Fruit fly (Drosophila melanogaster) whole organism, pupa: ENCODE data around the gene CG9547.

Source experiments
- CG12605 ChIP-seq: fragments of 200-800 bp; sonication (Bioruptor generic); IDR thresholded peaks from 2 replicates; pipeline ENCODE4 v1.3.6; 2022; ENCODE audit warnings: missing biosample characterization, missing genetic modification characterization
- CG13204 ChIP-seq: fragments of 200-800 bp; sonication (Bioruptor generic); optimal IDR thresholded peaks from 2 replicates; lab custom pipeline; 2018; ENCODE audit warnings: missing biosample characterization, mild to moderate bottlenecking, missing genetic modification characterization, moderate library complexity
- CG14655 ChIP-seq: fragments of 200-800 bp; sonication (Bioruptor generic); optimal IDR thresholded peaks from 3 replicates; lab custom pipeline; 2017; ENCODE audit warnings: mild to moderate bottlenecking, missing biosample characterization, missing genetic modification reagents, missing genetic modification characterization
- CG17806 ChIP-seq: fragments of 200-800 bp; sonication (Bioruptor generic); optimal IDR thresholded peaks from 2 replicates; lab custom pipeline; 2018; ENCODE audit warnings: missing biosample characterization, mild to moderate bottlenecking, missing genetic modification characterization, moderate library complexity
- CG32121 ChIP-seq: fragments of 200-800 bp; sonication (Bioruptor generic); IDR thresholded peaks from 2 replicates; pipeline ENCODE4 v1.3.6; 2022; ENCODE audit warnings: missing biosample characterization, missing genetic modification characterization
- CG4496 ChIP-seq: fragments of 200-800 bp; sonication (Bioruptor generic); IDR thresholded peaks from 3 replicates; pipeline ENCODE4 v1.3.6; 2022; ENCODE audit warnings: missing biosample characterization, missing genetic modification characterization
- CG8159 ChIP-seq: fragments of 200-800 bp; sonication (Bioruptor generic); optimal IDR thresholded peaks from 3 replicates; lab custom pipeline; 2018; ENCODE audit warnings: missing biosample characterization, mild to moderate bottlenecking, missing genetic modification characterization, moderate library complexity
- D1 ChIP-seq: fragments of 200-800 bp; sonication (Bioruptor generic); optimal IDR thresholded peaks from 2 replicates; lab custom pipeline; 2018; ENCODE audit warnings: missing biosample characterization, mild to moderate bottlenecking, missing genetic modification characterization, moderate library complexity
- EcR ChIP-seq: fragments of 200-800 bp; sonication (Bioruptor generic); optimal IDR thresholded peaks from 3 replicates; lab custom pipeline; 2019; ENCODE audit warnings: missing biosample characterization, missing genetic modification characterization, mild to moderate bottlenecking, moderate library complexity, missing genetic modification reagents
- fd96Ca ChIP-seq: fragments of 200-800 bp; sonication (Bioruptor generic); IDR thresholded peaks from 3 replicates; pipeline ENCODE4 v1.3.6; 2022; ENCODE audit warnings: missing biosample characterization, missing genetic modification characterization

dm6 chr2L:6503724-6504037, 9.3 kb upstream of the CG9547 start:
- TF ChIP-seq CG13204 (GFP tag; lab: Kevin White, UChicago), result no peak
- no peak for TF ChIP-seq fd96Ca (GFP tag; lab: Robert Waterston, UW)
- no peak for TF ChIP-seq CG12605 (GFP tag; lab: Robert Waterston, UW)
- no peak for TF ChIP-seq CG4496 (GFP tag; lab: Robert Waterston, UW)
- no peak for TF ChIP-seq EcR (GFP tag; lab: Kevin White, UChicago)
- TF ChIP-seq D1 (tag; lab: Kevin White, UChicago), result no peak
- TF ChIP-seq CG8159 (tag; lab: Kevin White, UChicago), result no peak
- TF ChIP-seq CG14655 (GFP tag; lab: Kevin White, UChicago), result no peak
- no peak for TF ChIP-seq CG17806 (tag; lab: Kevin White, UChicago)
- TF ChIP-seq CG32121 (GFP tag; lab: Robert Waterston, UW), result no peak
